Fruit fly (Drosophila melanogaster) whole organism, prepupa: Measurements from ENCODE around the gene CG31463.

ENCODE experiments used
- Blimp-1 ChIP-seq: fragments of 200-800 bp; sonication (Bioruptor generic); optimal IDR thresholded peaks from 3 replicates; lab custom pipeline; 2017; ENCODE audit warnings: missing biosample characterization, missing genetic modification characterization, mild to moderate bottlenecking, moderate library complexity, missing genetic modification reagents
- CG10631 ChIP-seq: fragments of 200-800 bp; sonication (Bioruptor generic); optimal IDR thresholded peaks from 2 replicates; lab custom pipeline; 2016; ENCODE audit warnings: missing biosample characterization, missing genetic modification characterization
- CG11294 ChIP-seq: fragments of 200-800 bp; sonication (Bioruptor generic); IDR thresholded peaks from 2 replicates; pipeline ENCODE4 v1.3.6; 2022; ENCODE audit warnings: missing biosample characterization, missing genetic modification characterization
- CG11762 ChIP-seq: fragments of 200-800 bp; sonication (Bioruptor generic); optimal IDR thresholded peaks from 3 replicates; lab custom pipeline; 2016; ENCODE audit warnings: missing biosample characterization, missing genetic modification characterization; ENCODE audit not compliant: insufficient read depth
- CG15336 ChIP-seq: fragments of 200-800 bp; sonication (Bioruptor generic); IDR thresholded peaks from 2 replicates; pipeline ENCODE4 v1.3.6; 2022; ENCODE audit warnings: missing biosample characterization, missing genetic modification characterization
- CG1621 ChIP-seq: fragments of 200-800 bp; sonication (Bioruptor generic); optimal IDR thresholded peaks from 3 replicates; lab custom pipeline; 2018; ENCODE audit warnings: missing biosample characterization, mild to moderate bottlenecking, missing genetic modification characterization
- CG16779 ChIP-seq: fragments of 200-800 bp; sonication (Bioruptor generic); optimal IDR thresholded peaks from 3 replicates; lab custom pipeline; 2017; ENCODE audit warnings: missing biosample characterization, mild to moderate bottlenecking, missing genetic modification characterization
- CG3032 ChIP-seq: fragments of 200-800 bp; optimal IDR thresholded peaks from 2 replicates; lab custom pipeline; 2019; ENCODE audit warnings: missing biosample characterization, mild to moderate bottlenecking, missing genetic modification characterization, moderate library complexity
- CG31627 ChIP-seq: fragments of 200-800 bp; sonication (Bioruptor generic); optimal IDR thresholded peaks from 3 replicates; lab custom pipeline; 2016; ENCODE audit warnings: missing biosample characterization, missing genetic modification characterization
- CG4318 ChIP-seq: fragments of 200-800 bp; sonication (Bioruptor generic); optimal IDR thresholded peaks from 3 replicates; lab custom pipeline; 2017; ENCODE audit warnings: missing biosample characterization, mild to moderate bottlenecking, missing genetic modification characterization
- CG7368 ChIP-seq: fragments of 200-800 bp; sonication (Bioruptor generic); optimal IDR thresholded peaks from 3 replicates; lab custom pipeline; 2016; ENCODE audit warnings: missing biosample characterization, missing genetic modification characterization
- CG8119 ChIP-seq: fragments of 200-800 bp; sonication (Bioruptor generic); IDR thresholded peaks from 3 replicates; pipeline ENCODE4 v1.3.6; 2022; ENCODE audit warnings: missing biosample characterization, missing genetic modification characterization
- CG8632 ChIP-seq: fragments of 200-800 bp; sonication (Bioruptor generic); optimal IDR thresholded peaks from 3 replicates; lab custom pipeline; 2016; ENCODE audit warnings: missing biosample characterization, missing genetic modification characterization
- CG9139 ChIP-seq: fragments of 200-800 bp; sonication (Bioruptor generic); optimal IDR thresholded peaks from 3 replicates; lab custom pipeline; 2017; ENCODE audit warnings: missing biosample characterization, mild to moderate bottlenecking, missing genetic modification characterization
- Eip78C ChIP-seq: fragments of 200-800 bp; sonication (Bioruptor generic); peaks from one replicate; lab custom pipeline; 2016; ENCODE audit warnings: missing biosample characterization, missing genetic modification characterization
- Hr39 ChIP-seq: fragments of 200-800 bp; sonication (Bioruptor generic); optimal IDR thresholded peaks from 2 replicates; lab custom pipeline; 2016; ENCODE audit warnings: missing biosample characterization, missing genetic modification characterization
- Hr4 ChIP-seq: fragments of 200-800 bp; sonication (Bioruptor generic); optimal IDR thresholded peaks from 3 replicates; lab custom pipeline; 2016; ENCODE audit warnings: missing biosample characterization, missing genetic modification characterization
- Lpt ChIP-seq: fragments of 200-800 bp; sonication (Bioruptor generic); optimal IDR thresholded peaks from 3 replicates; lab custom pipeline; 2016; ENCODE audit warnings: missing biosample characterization, missing genetic modification characterization
- Met ChIP-seq: fragments of 200-800 bp; sonication (Bioruptor generic); optimal IDR thresholded peaks from 3 replicates; lab custom pipeline; 2016; ENCODE audit warnings: missing biosample characterization, missing genetic modification characterization
- OdsH ChIP-seq: fragments of 200-800 bp; sonication (Bioruptor generic); optimal IDR thresholded peaks from 3 replicates; lab custom pipeline; 2016; ENCODE audit warnings: missing biosample characterization, missing genetic modification characterization
- Sox102F ChIP-seq: fragments of 200-800 bp; sonication (Bioruptor generic); optimal IDR thresholded peaks from 2 replicates; lab custom pipeline; 2016; ENCODE audit warnings: missing biosample characterization, mild to moderate bottlenecking, missing genetic modification characterization
- Sox14 ChIP-seq: fragments of 200-800 bp; sonication (Bioruptor generic); optimal IDR thresholded peaks from 3 replicates; lab custom pipeline; 2016; ENCODE audit warnings: missing biosample characterization, missing genetic modification characterization
- Sox15 ChIP-seq: fragments of 200-800 bp; sonication (Bioruptor generic); optimal IDR thresholded peaks from 3 replicates; lab custom pipeline; 2016; ENCODE audit warnings: missing biosample characterization, missing genetic modification characterization
- cyc ChIP-seq: fragments of 200-800 bp; sonication (Bioruptor generic); optimal IDR thresholded peaks from 3 replicates; lab custom pipeline; 2016; ENCODE audit warnings: missing biosample characterization, missing genetic modification characterization
- dac ChIP-seq: fragments of 200-800 bp; sonication (Bioruptor generic); optimal IDR thresholded peaks from 2 replicates; lab custom pipeline; 2017; ENCODE audit warnings: missing biosample characterization, mild to moderate bottlenecking, missing genetic modification characterization
- dsx ChIP-seq: fragments of 200-800 bp; optimal IDR thresholded peaks from 3 replicates; lab custom pipeline; 2019; ENCODE audit warnings: missing biosample characterization, mild to moderate bottlenecking, missing genetic modification characterization, moderate library complexity; ENCODE audit not compliant: poor library complexity, severe bottlenecking
- esn ChIP-seq: fragments of 200-800 bp; sonication (Bioruptor generic); optimal IDR thresholded peaks from 2 replicates; lab custom pipeline; 2016; ENCODE audit warnings: missing biosample characterization, mild to moderate bottlenecking, missing genetic modification characterization, moderate library complexity
- fd85E ChIP-seq: fragments of 200-800 bp; sonication (Bioruptor generic); optimal IDR thresholded peaks from 3 replicates; lab custom pipeline; 2016; ENCODE audit warnings: missing biosample characterization, missing genetic modification characterization
- fkh ChIP-seq: fragments of 200-800 bp; sonication (Bioruptor generic); optimal IDR thresholded peaks from 3 replicates; lab custom pipeline; 2017; ENCODE audit warnings: missing biosample characterization, mild to moderate bottlenecking, missing genetic modification characterization, moderate library complexity
- lz ChIP-seq: fragments of 200-800 bp; sonication (Bioruptor generic); optimal IDR thresholded peaks from 3 replicates; lab custom pipeline; 2016; ENCODE audit warnings: missing biosample characterization, missing genetic modification characterization
- net ChIP-seq: fragments of 200-800 bp; sonication (Bioruptor generic); optimal IDR thresholded peaks from 3 replicates; lab custom pipeline; 2016; ENCODE audit warnings: missing biosample characterization, missing genetic modification characterization
- salr ChIP-seq, 2 experiments: fragments of 200-800 bp; sonication (Bioruptor generic); optimal IDR thresholded peaks; 3 replicates each; lab custom pipeline; 2016 to 2018; ENCODE audit warnings: missing biosample characterization in 2 of 2, missing genetic modification characterization in 2 of 2, mild to moderate bottlenecking in 1 of 2
- svp ChIP-seq: fragments of 200-800 bp; sonication (Bioruptor generic); peaks from one replicate; lab custom pipeline; 2016; ENCODE audit warnings: missing biosample characterization, missing genetic modification characterization
- topi ChIP-seq: fragments of 200-800 bp; sonication (Bioruptor generic); optimal IDR thresholded peaks from 3 replicates; lab custom pipeline; 2016; ENCODE audit warnings: missing biosample characterization, missing genetic modification characterization

Gene CG31463

DNA sequence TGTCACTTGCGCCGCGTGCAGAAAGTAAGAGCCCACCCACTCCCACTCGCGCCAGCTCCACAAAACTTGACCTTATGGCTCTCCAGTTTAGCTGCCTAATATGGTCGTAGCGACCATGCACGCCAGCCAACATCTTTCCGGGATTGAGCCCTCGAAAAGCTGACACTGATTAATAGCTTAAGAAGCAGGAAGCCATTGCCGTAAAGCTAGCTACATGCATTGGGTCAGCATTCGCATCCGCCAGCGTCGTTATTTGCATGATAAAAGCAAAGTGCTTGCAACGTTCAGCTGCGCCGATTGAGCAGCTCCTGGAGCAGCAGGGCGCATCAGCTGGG is 14.8 kb downstream of the CG31463 start:
- no peak for TF ChIP-seq dsx (GFP tag; lab: Kevin White, UChicago)
- TF ChIP-seq lz: no peak
- TF ChIP-seq cyc (GFP tag; lab: Kevin White, UChicago): no peak
- no peak for TF ChIP-seq CG11294
- no peak for TF ChIP-seq Lpt (GFP tag; lab: Kevin White, UChicago)
- no peak for TF ChIP-seq CG16779
- TF ChIP-seq esn: no peak
- no peak for TF ChIP-seq Sox102F
- TF ChIP-seq CG9139 (GFP tag; lab: Kevin White, UChicago): no peak
- no peak for TF ChIP-seq CG4318 (GFP tag; lab: Kevin White, UChicago)
- TF ChIP-seq topi: no peak
- TF ChIP-seq dac (GFP tag; lab: Kevin White, UChicago): no peak
- TF ChIP-seq CG3032 (tag; lab: Kevin White, UChicago): no peak
- no peak for TF ChIP-seq Hr4 (GFP tag; lab: Kevin White, UChicago)
- TF ChIP-seq Blimp-1 (GFP tag; lab: Kevin White, UChicago): no peak
- TF ChIP-seq Sox15: no peak
- TF ChIP-seq fd85E (GFP tag; lab: Kevin White, UChicago): no peak
- TF ChIP-seq OdsH (GFP tag; lab: Kevin White, UChicago): no peak
- no peak for TF ChIP-seq salr (GFP tag; optimal IDR thresholded peaks at IDR 0.05; lab: Kevin White, UChicago)
- TF ChIP-seq fkh (GFP tag; lab: Kevin White, UChicago): no peak

DNA sequence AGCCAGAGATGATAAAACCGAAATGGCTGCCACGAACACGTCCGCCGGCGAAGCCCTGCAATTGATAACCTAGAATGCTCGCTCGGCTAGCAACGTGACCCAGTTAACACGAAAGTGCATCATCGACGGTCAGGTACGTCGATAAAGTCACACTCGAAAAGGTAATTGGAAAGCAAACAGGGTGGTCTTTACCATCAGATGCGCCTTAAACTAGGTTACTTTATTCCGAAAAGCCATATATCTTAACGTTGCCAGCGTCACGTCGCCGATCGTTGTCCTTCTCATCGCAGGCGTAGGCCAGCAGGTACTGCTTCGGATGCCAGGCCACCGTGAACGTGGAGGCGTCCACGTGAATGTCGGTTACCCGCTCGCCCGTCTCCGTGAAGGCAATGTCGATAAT is 15.1 kb downstream of the CG31463 start:
- TF ChIP-seq svp (GFP tag; lab: Kevin White, UChicago): no peak
- TF ChIP-seq CG8632: no peak
- no peak for TF ChIP-seq Sox14 (GFP tag; lab: Kevin White, UChicago)
- no peak for TF ChIP-seq CG31627 (GFP tag; lab: Kevin White, UChicago)
- TF ChIP-seq fkh (GFP tag; lab: Kevin White, UChicago): no peak
- TF ChIP-seq Met: no peak

DNA sequence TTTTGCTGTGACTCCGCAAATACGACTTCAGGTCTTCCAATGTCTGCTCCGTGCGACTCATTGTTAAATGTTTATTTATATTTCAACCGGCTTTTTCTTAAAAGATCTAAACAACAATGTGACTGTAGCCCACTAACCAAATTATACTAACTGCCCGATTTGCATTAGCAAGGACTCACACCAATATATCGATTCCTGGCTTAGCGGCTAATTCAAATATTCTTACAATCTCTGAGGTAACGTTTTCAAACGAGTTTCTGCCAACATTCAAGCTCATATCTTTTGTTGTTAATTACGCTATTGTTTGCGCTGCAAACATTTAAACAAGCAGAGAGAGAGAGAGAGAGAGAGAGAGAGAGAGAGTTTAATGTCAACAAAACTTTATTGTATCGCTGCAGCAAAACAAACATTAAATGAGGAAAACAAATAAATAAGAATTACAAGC is 16.4 kb downstream of the CG31463 start, which contains the start of gene tex:
Gene tex (minus strand): TSS at position 131 of the 445 bp plus-strand sequence.
- TF ChIP-seq topi (no peak), Eip78C (GFP tag; lab: Kevin White, UChicago) (peak; percentile 34), CG15336 (GFP tag; lab: Robert Waterston, UW) (no peak), CG16779 (no peak), CG9139 (GFP tag; lab: Kevin White, UChicago) (no peak), fkh (GFP tag; lab: Kevin White, UChicago) (peak; percentile 72), Blimp-1 (GFP tag; lab: Kevin White, UChicago) (no peak)

DNA sequence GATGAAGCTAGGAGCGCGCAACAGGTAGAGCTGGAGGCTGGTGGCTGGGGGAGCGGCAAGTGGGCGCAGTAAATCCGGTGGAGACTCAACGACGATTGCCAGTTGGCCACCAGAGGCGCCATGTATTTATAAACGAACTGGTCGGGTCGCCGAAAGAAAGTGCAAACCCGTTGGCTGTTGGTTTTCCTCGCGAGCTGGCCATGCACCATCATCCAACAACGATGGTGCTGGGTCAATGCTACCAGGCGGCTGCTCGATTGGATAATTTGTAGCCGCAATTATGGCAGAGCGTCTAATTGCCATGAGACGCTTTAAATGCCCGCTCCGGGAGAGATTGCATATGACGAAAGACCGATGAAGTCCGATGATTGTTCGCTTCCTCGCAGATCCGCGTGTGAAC is 18.5 kb downstream of the CG31463 start, which contains the start of gene CG11693:
Gene CG11693 (minus strand): TSS at position 101 of the 400 bp plus-strand sequence.
- TF ChIP-seq topi: no peak
- no peak for TF ChIP-seq CG1621 (tag; lab: Kevin White, UChicago)
- TF ChIP-seq CG7368 (GFP tag; lab: Kevin White, UChicago): no peak
- TF ChIP-seq CG8119 (GFP tag; lab: Robert Waterston, UW): no peak
- no peak for TF ChIP-seq net (GFP tag; lab: Kevin White, UChicago)
- TF ChIP-seq Sox102F: no peak
- no peak for TF ChIP-seq cyc (GFP tag; lab: Kevin White, UChicago)
- no peak for TF ChIP-seq Hr39 (GFP tag; lab: Kevin White, UChicago)
- TF ChIP-seq CG10631 (GFP tag; lab: Kevin White, UChicago): no peak

DNA sequence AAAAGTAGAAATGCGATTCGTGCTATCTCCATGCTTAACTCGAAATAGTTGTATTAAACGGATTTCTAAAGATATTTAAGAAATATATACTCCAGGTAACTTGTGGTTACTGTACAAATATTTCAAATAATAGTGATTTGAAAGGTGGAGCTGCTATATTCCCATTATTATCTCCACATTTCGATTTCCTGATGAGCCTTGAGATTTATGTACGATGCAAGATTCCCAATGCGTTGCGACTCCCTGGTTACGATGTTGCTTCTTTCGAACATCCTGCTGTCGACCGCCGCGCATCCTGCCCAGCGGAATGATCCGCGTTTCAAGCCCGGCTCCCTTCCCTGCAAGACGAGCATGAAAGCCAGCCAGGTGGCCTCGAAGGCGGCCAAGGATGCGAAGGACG is 19.9 kb downstream of the CG31463 start, which contains the start of the genes CG11694 and CG11698:
Gene CG11694 (minus strand): TSS at position 101 of the 400 bp plus-strand sequence.
Gene CG11698 (plus strand): TSS at position 152 of the 400 bp plus-strand sequence.
- TF ChIP-seq OdsH (GFP tag; lab: Kevin White, UChicago) (no peak), CG11762 (GFP tag; lab: Kevin White, UChicago) (no peak), lz (no peak)
- TF ChIP-seq, all 60 proteins: peak for 0
